Fruit fly (Drosophila melanogaster) whole organism, embryonic: ENCODE measurements around the gene rdog.

Experiments used
- Adf1 ChIP-seq: fragments of 200-800 bp; sonication (Bioruptor generic); IDR thresholded peaks from 2 replicates; pipeline ENCODE4 v1.3.6; 2022; ENCODE audit warnings: missing biosample characterization, missing genetic modification characterization
- Bdp1 ChIP-seq: fragments of 200-800 bp; sonication (Bioruptor generic); optimal IDR thresholded peaks from 3 replicates; lab custom pipeline; 2016; ENCODE audit warnings: missing biosample characterization, missing genetic modification characterization
- CG10267 ChIP-seq: fragments of 200-800 bp; sonication (Bioruptor generic); optimal IDR thresholded peaks from 2 replicates; lab custom pipeline; 2018; ENCODE audit warnings: missing biosample characterization, mild to moderate bottlenecking, missing genetic modification characterization, moderate library complexity
- CG12769 ChIP-seq: fragments of 200-800 bp; sonication (Bioruptor generic); optimal IDR thresholded peaks from 2 replicates; lab custom pipeline; 2019; ENCODE audit warnings: missing biosample characterization, mild to moderate bottlenecking, missing genetic modification characterization, moderate library complexity
- CG13123 ChIP-seq: fragments of 200-800 bp; sonication (Bioruptor generic); optimal IDR thresholded peaks from 2 replicates; lab custom pipeline; 2016; ENCODE audit warnings: missing biosample characterization, missing genetic modification characterization
- CG13894 ChIP-seq: fragments of 200-800 bp; sonication (Bioruptor generic); optimal IDR thresholded peaks from 3 replicates; lab custom pipeline; 2018; ENCODE audit warnings: missing biosample characterization, mild to moderate bottlenecking, missing genetic modification characterization, moderate library complexity
- CG14441 ChIP-seq: fragments of 200-800 bp; sonication (Bioruptor generic); IDR thresholded peaks from 2 replicates; pipeline ENCODE4 v1.3.6; 2022; ENCODE audit warnings: missing biosample characterization, missing genetic modification characterization
- CG14860 ChIP-seq: fragments of 200-800 bp; sonication (Bioruptor generic); IDR thresholded peaks from 3 replicates; pipeline ENCODE4 v1.3.6; 2022; ENCODE audit warnings: missing biosample characterization, missing genetic modification characterization; ENCODE audit not compliant: partially characterized antibody
- CG2199 ChIP-seq: fragments of 200-800 bp; sonication (Bioruptor generic); IDR thresholded peaks from 3 replicates; pipeline ENCODE4 v1.3.6; 2022; ENCODE audit warnings: missing biosample characterization, missing genetic modification characterization
- CG2889 ChIP-seq: fragments of 200-800 bp; sonication (Bioruptor generic); IDR thresholded peaks from 3 replicates; pipeline ENCODE4 v1.3.6; 2022; ENCODE audit warnings: missing biosample characterization, missing genetic modification characterization
- CG3163 ChIP-seq: fragments of 200-800 bp; sonication (Bioruptor generic); optimal IDR thresholded peaks from 3 replicates; lab custom pipeline; 2016; ENCODE audit warnings: missing biosample characterization, missing genetic modification characterization
- CG34224 ChIP-seq: fragments of 200-800 bp; sonication (Bioruptor generic); IDR thresholded peaks from 3 replicates; pipeline ENCODE4 v1.3.6; 2022; ENCODE audit warnings: missing biosample characterization, missing genetic modification characterization; ENCODE audit not compliant: partially characterized antibody
- CG4360 ChIP-seq: fragments of 200-800 bp; sonication (Bioruptor generic); IDR thresholded peaks from 2 replicates; pipeline ENCODE4 v1.3.6; 2022; ENCODE audit warnings: missing biosample characterization, missing genetic modification characterization
- CG4854 ChIP-seq: fragments of 200-800 bp; sonication (Bioruptor generic); optimal IDR thresholded peaks from 2 replicates; lab custom pipeline; 2016; ENCODE audit warnings: missing biosample characterization, missing genetic modification characterization, inconsistent platforms
- CG5953 ChIP-seq: fragments of 200-800 bp; sonication (Bioruptor generic); IDR thresholded peaks from 2 replicates; pipeline ENCODE4 v1.3.6; 2022; ENCODE audit warnings: missing biosample characterization, missing genetic modification characterization
- CG8478 ChIP-seq: fragments of >200 bp; optimal IDR thresholded peaks from 2 replicates; lab custom pipeline; 2018
- CG8944 ChIP-seq: fragments of 200-800 bp; sonication (Bioruptor generic); optimal IDR thresholded peaks from 3 replicates; lab custom pipeline; 2016; ENCODE audit warnings: missing biosample characterization, missing genetic modification characterization
- CkIIα-i1 ChIP-seq: fragments of 200-800 bp; sonication (Bioruptor generic); IDR thresholded peaks from 2 replicates; pipeline ENCODE4 v1.3.6; 2022; ENCODE audit warnings: missing biosample characterization, missing genetic modification characterization
- HLHmδ ChIP-seq: fragments of 200-800 bp; sonication (Bioruptor generic); optimal IDR thresholded peaks from 2 replicates; lab custom pipeline; 2018; ENCODE audit warnings: missing biosample characterization, mild to moderate bottlenecking, missing genetic modification characterization, moderate library complexity
- HmgD ChIP-seq: fragments of 200-800 bp; sonication (Bioruptor generic); optimal IDR thresholded peaks from 3 replicates; lab custom pipeline; 2016; ENCODE audit warnings: missing biosample characterization, missing genetic modification characterization
- Meics ChIP-seq: fragments of 200-800 bp; sonication (Bioruptor generic); optimal IDR thresholded peaks from 2 replicates; lab custom pipeline; 2017; ENCODE audit warnings: missing biosample characterization, mild to moderate bottlenecking, missing genetic modification characterization
- Pdp1 ChIP-seq, 2 experiments: fragments of 200-800 bp; sonication (Bioruptor generic); optimal IDR thresholded peaks; 3 replicates each; lab custom pipeline; 2016; ENCODE audit warnings: missing biosample characterization in 2 of 2, missing genetic modification characterization in 2 of 2, mild to moderate bottlenecking in 1 of 2, moderate library complexity in 1 of 2
- Trl ChIP-seq, 3 experiments: fragments of >200 bp in 2 of 3; fragments of 200-800 bp in 1 of 3; sonication (Bioruptor generic) in 1 of 3; optimal IDR thresholded peaks; 2 replicates in 1 of 3; 3 replicates in 2 of 3; lab custom pipeline; 2016 to 2017; ENCODE audit warnings: missing biosample characterization in 1 of 3, missing genetic modification characterization in 1 of 3
- ara ChIP-seq: fragments of 200-800 bp; sonication (Bioruptor generic); IDR thresholded peaks from 2 replicates; pipeline ENCODE4 v1.3.6; 2022; ENCODE audit warnings: missing biosample characterization, missing genetic modification characterization
- bowl ChIP-seq: fragments of 200-800 bp; sonication (Bioruptor generic); IDR thresholded peaks from 2 replicates; pipeline ENCODE4 v1.3.6; 2022; ENCODE audit warnings: missing biosample characterization, missing genetic modification characterization
- cas ChIP-seq: fragments of 200-800 bp; sonication (Bioruptor generic); IDR thresholded peaks from 2 replicates; pipeline ENCODE4 v1.3.6; 2022; ENCODE audit warnings: missing biosample characterization, missing genetic modification characterization
- cg ChIP-seq: fragments of 200-800 bp; sonication (Bioruptor generic); optimal IDR thresholded peaks from 3 replicates; lab custom pipeline; 2019; ENCODE audit warnings: missing biosample characterization, mild to moderate bottlenecking, missing genetic modification characterization, moderate library complexity
- chinmo ChIP-seq: fragments of 200-800 bp; sonication (Bioruptor generic); IDR thresholded peaks from 4 replicates; pipeline ENCODE4 v1.3.6; 2022; ENCODE audit warnings: missing biosample characterization, missing genetic modification characterization; ENCODE audit not compliant: partially characterized antibody
- crp ChIP-seq, 2 experiments: fragments of 200-800 bp; sonication (Bioruptor generic); optimal IDR thresholded peaks; 2 replicates in 1 of 2; 3 replicates in 1 of 2; lab custom pipeline; 2017; ENCODE audit warnings: missing biosample characterization in 2 of 2, missing genetic modification characterization in 2 of 2, mild to moderate bottlenecking in 1 of 2, moderate library complexity in 1 of 2
- en ChIP-seq: fragments of 200-800 bp; sonication (Bioruptor generic); optimal IDR thresholded peaks from 2 replicates; lab custom pipeline; 2016; ENCODE audit warnings: missing biosample characterization, missing genetic modification characterization
- fru ChIP-seq: fragments of >200 bp; optimal IDR thresholded peaks from 2 replicates; lab custom pipeline; 2017
- ftz-f1 ChIP-seq: fragments of 200-800 bp; sonication (Bioruptor generic); optimal IDR thresholded peaks from 2 replicates; lab custom pipeline; 2016; ENCODE audit warnings: missing biosample characterization, missing genetic modification characterization
- gce ChIP-seq: fragments of 200-800 bp; sonication (Bioruptor generic); IDR thresholded peaks from 3 replicates; pipeline ENCODE4 v1.3.6; 2022; ENCODE audit warnings: missing biosample characterization, missing genetic modification characterization
- gfzf ChIP-seq: fragments of 200-800 bp; sonication (Bioruptor generic); optimal IDR thresholded peaks from 2 replicates; lab custom pipeline; 2016; ENCODE audit warnings: missing biosample characterization, mild to moderate bottlenecking, missing genetic modification characterization, moderate library complexity
- nau ChIP-seq: fragments of 200-800 bp; sonication (Bioruptor generic); optimal IDR thresholded peaks from 3 replicates; lab custom pipeline; 2017; ENCODE audit warnings: missing biosample characterization, mild to moderate bottlenecking, missing genetic modification characterization, missing genetic modification reagents
- oc ChIP-seq: fragments of 200-800 bp; sonication (Bioruptor generic); optimal IDR thresholded peaks from 2 replicates; lab custom pipeline; 2018; ENCODE audit warnings: missing biosample characterization, mild to moderate bottlenecking, missing genetic modification characterization, moderate library complexity
- pzg ChIP-seq: fragments of 200-800 bp; sonication (Bioruptor generic); optimal IDR thresholded peaks from 3 replicates; lab custom pipeline; 2018; ENCODE audit warnings: missing biosample characterization, mild to moderate bottlenecking, missing genetic modification characterization, moderate library complexity
- repo ChIP-seq: fragments of 200-800 bp; sonication (Bioruptor generic); optimal IDR thresholded peaks from 2 replicates; lab custom pipeline; 2016; ENCODE audit warnings: missing biosample characterization, missing genetic modification characterization
- rib ChIP-seq: fragments of 200-800 bp; sonication (Bioruptor generic); IDR thresholded peaks from 2 replicates; pipeline ENCODE4 v1.3.6; 2022; ENCODE audit warnings: missing biosample characterization, missing genetic modification characterization
- sens ChIP-seq: fragments of 200-800 bp; sonication (Bioruptor generic); peaks from one replicate; lab custom pipeline; 2016; ENCODE audit warnings: missing biosample characterization, missing genetic modification characterization
- slbo ChIP-seq: fragments of 200-800 bp; sonication (Bioruptor generic); IDR thresholded peaks from 2 replicates; pipeline ENCODE4 v1.3.6; 2022; ENCODE audit warnings: missing biosample characterization, missing genetic modification characterization
- stwl ChIP-seq: fragments of 200-800 bp; sonication (Bioruptor generic); optimal IDR thresholded peaks from 3 replicates; lab custom pipeline; 2018; ENCODE audit warnings: missing biosample characterization, mild to moderate bottlenecking, missing genetic modification characterization, moderate library complexity
- trh ChIP-seq: fragments of 200-800 bp; sonication (Bioruptor generic); optimal IDR thresholded peaks from 2 replicates; lab custom pipeline; 2016; ENCODE audit warnings: missing biosample characterization, missing genetic modification characterization
- vvl ChIP-seq: fragments of 200-800 bp; sonication (Bioruptor generic); IDR thresholded peaks from 2 replicates; pipeline ENCODE4 v1.3.6; 2022; ENCODE audit warnings: missing biosample characterization, missing genetic modification characterization

The rdog gene

DNA sequence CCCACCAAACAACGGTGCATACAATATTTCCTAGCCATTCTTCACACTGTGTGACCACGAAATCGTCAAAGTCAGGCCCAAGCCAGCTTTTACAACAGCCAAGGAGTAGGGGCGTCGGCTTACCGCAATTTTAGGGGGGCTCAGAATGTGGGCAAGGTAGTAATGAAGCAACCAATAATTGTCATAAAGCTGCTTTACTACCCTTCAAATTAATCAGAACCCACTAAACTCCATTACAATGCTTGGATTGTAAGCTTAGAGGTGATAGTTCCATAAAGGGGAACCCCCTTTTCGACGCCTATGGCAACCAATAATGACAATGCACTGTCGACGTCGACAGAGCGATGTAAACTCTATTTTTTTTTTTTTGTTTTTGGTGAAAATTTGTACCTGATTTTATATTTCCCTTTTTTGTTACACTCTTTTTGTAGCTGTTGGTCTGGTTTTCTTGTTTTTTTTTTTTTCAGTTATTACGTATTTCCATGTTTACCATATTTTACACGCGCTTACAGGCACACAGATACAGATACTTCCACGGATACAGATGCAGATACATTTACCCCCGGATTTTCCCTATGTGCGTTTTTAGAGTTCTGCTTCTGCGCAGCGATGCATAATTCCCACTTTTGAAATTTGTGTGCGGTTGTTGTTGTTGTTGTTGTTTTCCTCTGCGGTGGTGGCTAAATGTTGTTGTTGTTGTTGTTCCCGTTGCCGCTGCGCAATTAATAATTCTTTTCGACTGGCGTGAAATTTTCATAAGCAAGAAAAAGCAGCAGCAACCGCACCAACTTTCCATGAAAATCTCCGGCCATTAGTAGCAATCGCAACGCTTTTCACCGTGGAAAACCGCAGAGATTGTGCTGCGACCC lies 46.9 kb downstream of the rdog start (continued):
- TF ChIP-seq nau (GFP tag; lab: Kevin White, UChicago), result peak; percentile 67
- TF ChIP-seq, all 482 proteins: peak for 348

DNA sequence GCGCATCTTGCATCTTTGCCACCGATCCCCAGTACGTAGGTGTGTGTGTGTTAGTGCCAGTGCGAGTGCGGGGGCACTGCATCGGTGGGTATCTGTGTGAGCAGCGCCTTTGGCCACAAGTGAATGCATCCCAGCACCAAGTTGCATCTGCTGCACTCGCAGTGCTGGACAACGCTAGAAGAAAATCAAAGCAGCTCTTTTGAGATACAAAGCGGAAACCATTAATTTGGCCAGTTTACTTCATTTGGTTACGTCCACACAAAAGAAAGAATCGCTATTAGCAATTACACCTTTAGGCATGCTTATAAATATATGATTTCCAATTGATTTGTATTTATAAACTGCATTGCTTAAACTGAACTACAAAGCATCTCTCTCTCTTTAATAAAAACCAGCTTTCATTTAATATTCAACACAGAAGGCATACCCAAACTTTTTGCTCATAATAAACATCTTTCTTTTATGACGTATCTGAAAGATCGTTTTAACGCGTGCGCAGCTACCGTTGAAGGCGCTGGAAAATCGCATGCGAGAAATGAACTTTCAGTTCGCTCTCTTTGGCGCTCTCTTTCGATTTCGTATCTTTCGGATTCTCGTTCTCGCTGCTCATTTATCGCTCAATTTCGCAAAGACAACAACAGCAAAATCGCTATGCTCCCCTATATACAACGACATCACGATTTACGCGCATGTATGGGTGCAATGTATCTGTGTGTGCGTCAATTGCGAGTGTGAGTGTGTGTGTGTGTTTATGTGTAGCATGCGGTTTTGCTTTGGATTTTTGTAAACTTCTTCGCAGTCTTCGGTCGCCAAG lies 48.5 kb downstream of the rdog start:
- TF ChIP-seq CG14441 (no peak), gce (GFP tag; lab: Robert Waterston, UW) (no peak), CG4854 (GFP tag; lab: Kevin White, UChicago) (no peak), HmgD (GFP tag; lab: Kevin White, UChicago) (no peak), CkIIα-i1 (GFP tag; lab: Robert Waterston, UW) (no peak), HLHmδ (no peak), ftz-f1 (no peak), CG5953 (no peak), CG14860 (no peak), crp (GFP tag; optimal IDR thresholded peaks at IDR 0.05; lab: Kevin White, UChicago) (no peak), CG4360 (GFP tag; lab: Robert Waterston, UW) (peak; percentile 60), CG13123 (GFP tag; lab: Kevin White, UChicago) (no peak), gfzf (no peak), Bdp1 (no peak), Pdp1 (GFP tag; optimal IDR thresholded peaks at IDR 0.05; lab: Kevin White, UChicago) (no peak), en (GFP tag; lab: Kevin White, UChicago) (no peak), CG2199 (GFP tag; lab: Robert Waterston, UW) (0 out of 3 replicates have a peak, but pooled peaks have one; percentile 38), CG10267 (peak; percentile 17), CG34224 (no peak), oc (tag; lab: Kevin White, UChicago) (no peak), chinmo (GFP tag; lab: Robert Waterston, UW) (peak; percentile 81; the same call in 3 of the 4 replicates), Meics (GFP tag; lab: Kevin White, UChicago) (no peak), cg (GFP tag; lab: Kevin White, UChicago) (peak; percentile 84), stwl (tag; lab: Kevin White, UChicago) (peak; percentile 78), CG13894 (no peak), slbo (GFP tag; lab: Robert Waterston, UW) (no peak), vvl (GFP tag; lab: Robert Waterston, UW) (no peak), CG3163 (GFP tag; lab: Kevin White, UChicago) (peak; percentile 80), fru (lab: Kevin White, UChicago) (no peak), repo (no peak), ara (GFP tag; lab: Robert Waterston, UW) (no peak), CG12769 (tag; lab: Kevin White, UChicago) (peak; percentile 13), CG8944 (GFP tag; lab: Kevin White, UChicago) (no peak), Adf1 (GFP tag; lab: Robert Waterston, UW) (no peak), cas (GFP tag; lab: Robert Waterston, UW) (no peak), bowl (GFP tag; lab: Robert Waterston, UW) (no peak), CG2889 (GFP tag; lab: Robert Waterston, UW) (no peak), rib (GFP tag; lab: Robert Waterston, UW) (peak; percentile 22; the same call in 1 of the 2 replicates), sens (peak; percentile 77), trh (no peak), pzg (GFP tag; lab: Kevin White, UChicago) (no peak), Trl (optimal IDR thresholded peaks at IDR 0.05; lab: Kevin White, UChicago) (peak; percentile 41 to 77), Trl (GFP tag; optimal IDR thresholded peaks at IDR 0.05; lab: Kevin White, UChicago) (no peak), CG8478 (lab: Kevin White, UChicago) (peak; percentile 16)
